Worm (Caenorhabditis elegans): Measurements from ENCODE around the gene srh-201.

ce11 chrV:9051100-9051499 lies 37.4 kb upstream of the srh-201 start, which contains the start of gene C25E10.7:
- TF ChIP-seq ceh-36 (tag; optimal IDR thresholded peaks at IDR 0.05) (no peak), tra-4 (tag; optimal IDR thresholded peaks at IDR 0.05) (no peak), scrt-1 (GFP tag; IDR thresholded peaks at IDR 0.05) (no peak), flt-1 (GFP tag; IDR thresholded peaks at IDR 0.05) (no peak), sea-1 (GFP tag; conservative IDR thresholded peaks at IDR 0.05) (no peak), F13C5.2 (tag; optimal IDR thresholded peaks at IDR 0.05) (no peak), hmg-4 (GFP tag; optimal IDR thresholded peaks at IDR 0.05) (no peak), ama-1 (optimal IDR thresholded peaks at IDR 0.05) (no peak), hnd-1 (tag; optimal IDR thresholded peaks at IDR 0.05) (no peak), hmbx-1 (tag; optimal IDR thresholded peaks at IDR 0.05) (no peak), B0310.2 (tag; optimal IDR thresholded peaks at IDR 0.05) (no peak)
